Fruit fly (Drosophila melanogaster) whole organism, pupa: ENCODE results near the gene CG11262.

Experiments
- CG12605 ChIP-seq: fragments of 200-800 bp; sonication (Bioruptor generic); IDR thresholded peaks from 2 replicates; pipeline ENCODE4 v1.3.6; 2022; ENCODE audit warnings: missing biosample characterization, missing genetic modification characterization
- CG14655 ChIP-seq: fragments of 200-800 bp; sonication (Bioruptor generic); optimal IDR thresholded peaks from 3 replicates; lab custom pipeline; 2017; ENCODE audit warnings: mild to moderate bottlenecking, missing biosample characterization, missing genetic modification reagents, missing genetic modification characterization
- CG15710 ChIP-seq: fragments of 200-800 bp; sonication (Bioruptor generic); optimal IDR thresholded peaks from 2 replicates; lab custom pipeline; 2018; ENCODE audit warnings: missing biosample characterization, mild to moderate bottlenecking, missing genetic modification characterization, moderate library complexity
- CG34367 ChIP-seq: fragments of 200-800 bp; sonication (Bioruptor generic); optimal IDR thresholded peaks from 2 replicates; lab custom pipeline; 2018; ENCODE audit warnings: missing biosample characterization, mild to moderate bottlenecking, missing genetic modification characterization
- CG9948 ChIP-seq: fragments of 200-800 bp; sonication (Bioruptor generic); optimal IDR thresholded peaks from 2 replicates; lab custom pipeline; 2018; ENCODE audit warnings: missing biosample characterization, mild to moderate bottlenecking, missing genetic modification characterization, moderate library complexity
- EcR ChIP-seq: fragments of 200-800 bp; sonication (Bioruptor generic); optimal IDR thresholded peaks from 3 replicates; lab custom pipeline; 2019; ENCODE audit warnings: missing biosample characterization, missing genetic modification characterization, mild to moderate bottlenecking, moderate library complexity, missing genetic modification reagents
- Snoo ChIP-seq: fragments of 200-800 bp; sonication (Bioruptor generic); optimal IDR thresholded peaks from 3 replicates; lab custom pipeline; 2017; ENCODE audit warnings: missing biosample characterization, mild to moderate bottlenecking, missing genetic modification characterization, inconsistent platforms
- gl ChIP-seq: fragments of 200-800 bp; sonication (Bioruptor generic); optimal IDR thresholded peaks from 2 replicates; lab custom pipeline; 2018; ENCODE audit warnings: missing biosample characterization, mild to moderate bottlenecking, missing genetic modification characterization

DNA sequence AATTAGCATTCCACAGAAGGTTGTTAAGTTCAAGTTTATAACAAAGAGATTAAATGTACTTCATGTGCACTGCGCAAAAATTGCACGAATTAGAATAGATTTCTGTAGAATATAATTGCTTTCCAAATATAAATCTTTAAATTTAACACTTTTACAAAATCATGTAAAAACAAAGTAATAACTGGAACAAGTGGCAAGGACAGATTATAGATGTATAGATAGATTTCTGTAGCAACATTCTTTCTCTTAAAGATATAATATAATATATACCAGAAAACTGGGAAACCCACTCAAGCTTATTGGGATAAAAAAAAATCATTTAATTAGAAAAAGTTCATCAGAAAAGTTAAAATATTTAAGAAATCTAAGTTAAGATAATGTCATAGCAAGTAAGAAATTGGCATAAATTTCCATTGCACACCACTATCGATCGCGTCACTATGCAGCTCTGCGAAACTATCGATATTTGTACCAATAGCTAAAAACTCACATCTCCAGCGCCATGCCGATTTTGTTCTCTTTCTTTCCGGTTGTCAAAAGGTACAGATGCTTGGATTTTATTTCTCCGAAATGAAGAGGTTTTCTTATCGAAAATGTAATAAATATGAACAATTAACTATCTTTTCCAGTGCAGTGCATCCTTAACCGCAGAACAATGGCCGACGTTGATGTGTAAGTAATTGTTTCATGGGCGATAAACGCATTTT lies 28.1 kb downstream of the CG11262 start, which contains the start of gene RpS12:
- TF ChIP-seq Snoo (tag; lab: Kevin White, UChicago) (peak; percentile 79), gl (tag; lab: Kevin White, UChicago) (peak; percentile 41), CG12605 (peak; percentile 73), CG9948 (tag; lab: Kevin White, UChicago) (peak; percentile 27), CG14655 (GFP tag; lab: Kevin White, UChicago) (peak; percentile 45), CG15710 (tag; lab: Kevin White, UChicago) (peak; percentile 37), CG34367 (tag; lab: Kevin White, UChicago) (peak; percentile 60), EcR (no peak)
